Worm (Caenorhabditis elegans) whole organism, early embryonic: Measurements from ENCODE around the gene dct-8.

Experiments used
- F13C5.2 ChIP-seq: sonication (generic microtip); optimal IDR thresholded peaks from 2 replicates; lab custom pipeline; 2017; ENCODE audit warnings: mild to moderate bottlenecking, missing genetic modification characterization, inconsistent platforms, missing compliant biosample characterization
- ceh-36 ChIP-seq: sonication (generic microtip); optimal IDR thresholded peaks from 2 replicates; lab custom pipeline; 2016; ENCODE audit warnings: missing genetic modification characterization, inconsistent platforms, missing compliant biosample characterization
- hmbx-1 ChIP-seq: sonication (generic microtip); optimal IDR thresholded peaks from 2 replicates; lab custom pipeline; 2016; ENCODE audit warnings: mild to moderate bottlenecking, missing genetic modification characterization, missing compliant biosample characterization
- pes-1 ChIP-seq: fragments of 200-800 bp; sonication (Bioruptor generic); IDR thresholded peaks from 2 replicates; pipeline ENCODE4 v1.3.6; 2022; ENCODE audit warnings: missing genetic modification reagents, missing genetic modification characterization, missing compliant biosample characterization
- tra-4 ChIP-seq: sonication (generic microtip); optimal IDR thresholded peaks from 2 replicates; lab custom pipeline; 2017; ENCODE audit warnings: missing genetic modification characterization, missing compliant biosample characterization

- no peak for TF ChIP-seq hmbx-1 (tag; lab: Kevin White, UChicago)
- TF ChIP-seq ceh-36 (tag; lab: Kevin White, UChicago), result no peak
- no peak for TF ChIP-seq pes-1 (GFP tag; lab: Robert Waterston, UW)
- TF ChIP-seq F13C5.2, result no peak
- TF ChIP-seq tra-4 (tag; lab: Kevin White, UChicago), result no peak
Observed at ce11 chrIV:3873706-3874105, 21.2 kb upstream of the dct-8 start, which contains the start of gene F37C4.5.
